Worm (Caenorhabditis elegans): Measurements from ENCODE around the gene fbxc-58.

The fbxc-58 gene

DNA sequence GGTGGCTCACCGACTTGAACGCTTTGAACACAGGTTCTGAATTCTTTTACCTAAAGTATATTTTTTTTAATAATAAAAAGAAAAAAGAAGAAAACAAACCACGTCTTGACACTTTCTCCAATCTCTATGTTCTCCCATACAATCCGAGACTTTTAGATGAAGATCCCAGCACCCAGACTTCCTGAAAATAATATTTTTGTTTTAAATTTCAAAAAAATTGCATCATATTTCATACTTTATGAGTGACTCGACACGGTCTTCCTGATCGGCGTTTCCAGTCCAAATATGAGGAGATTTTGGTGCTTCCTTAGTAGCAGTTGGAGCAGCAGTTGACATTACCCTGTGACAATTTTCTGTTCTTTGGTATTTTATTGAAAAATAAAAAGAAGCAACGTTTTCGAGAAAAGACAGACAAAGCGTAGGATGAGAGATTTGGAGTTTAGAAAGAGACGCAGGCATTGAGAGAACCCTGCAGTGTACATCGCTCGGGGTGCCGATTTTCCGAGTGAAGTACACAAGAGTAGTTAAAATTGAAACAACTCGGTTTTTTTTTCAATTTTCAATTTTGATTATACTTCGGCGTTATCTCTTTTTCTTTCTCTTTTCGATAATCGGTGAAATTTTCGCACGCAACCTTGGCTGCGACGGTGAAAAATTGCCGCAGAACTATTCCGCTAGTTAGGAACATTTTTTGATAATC, 35.6 kb upstream of the fbxc-58 start, which contains the start of the genes coa-4 and T20D3.14 (continued):
- no peak for TF ChIP-seq B0035.1 (tag; optimal IDR thresholded peaks at IDR 0.05)
- TF ChIP-seq efl-1 (GFP tag; optimal IDR thresholded peaks at IDR 0.05): no peak
- no peak for TF ChIP-seq F39B2.1 (GFP tag; IDR thresholded peaks at IDR 0.05)
- no peak for TF ChIP-seq athp-1 (tag; optimal IDR thresholded peaks at IDR 0.05)
- no peak for TF ChIP-seq nfyb-1 (GFP tag; IDR thresholded peaks at IDR 0.05)
- no peak for TF ChIP-seq nfya-2 (GFP tag; IDR thresholded peaks at IDR 0.05)
- TF ChIP-seq hmg-20 (GFP tag; IDR thresholded peaks at IDR 0.05): no peak
- no peak for TF ChIP-seq mes-4 (tag; optimal IDR thresholded peaks at IDR 0.05)
- no peak for TF ChIP-seq lir-1 (GFP tag; conservative IDR thresholded peaks at IDR 0.05)
- peak; percentile 71 for TF ChIP-seq nhr-80 (tag; optimal IDR thresholded peaks at IDR 0.05)
- TF ChIP-seq B0336.3 (GFP tag; IDR thresholded peaks at IDR 0.05): 0 out of 2 replicates have a peak, but pooled peaks have one; percentile 26
- TF ChIP-seq pha-4 (tag; optimal IDR thresholded peaks at IDR 0.05): peak; percentile 15
- TF ChIP-seq egl-44 (GFP tag; IDR thresholded peaks at IDR 0.05): 0 out of 2 replicates have a peak, but pooled peaks have one; percentile 21
- TF ChIP-seq F37B4.10 (GFP tag; IDR thresholded peaks at IDR 0.05): no peak
- TF ChIP-seq rpc-1 (optimal IDR thresholded peaks at IDR 0.05): no peak
- no peak for TF ChIP-seq rpc-1 (tag; optimal IDR thresholded peaks at IDR 0.05)
- no peak for TF ChIP-seq gei-17 (GFP tag; optimal IDR thresholded peaks at IDR 0.05)
- no peak for TF ChIP-seq F52B5.7 (tag; optimal IDR thresholded peaks at IDR 0.05)

- TF ChIP-seq lin-26 (GFP tag; IDR thresholded peaks at IDR 0.05) (no peak), him-1 (tag; optimal IDR thresholded peaks at IDR 0.05) (peak; percentile 45)
Measured at ce11 chrIV:9336538-9337090, 34.7 kb upstream of the fbxc-58 start, which contains the start of gene T20D3.5. T20D3.5 (plus strand) TSS chrIV:9337040.

DNA sequence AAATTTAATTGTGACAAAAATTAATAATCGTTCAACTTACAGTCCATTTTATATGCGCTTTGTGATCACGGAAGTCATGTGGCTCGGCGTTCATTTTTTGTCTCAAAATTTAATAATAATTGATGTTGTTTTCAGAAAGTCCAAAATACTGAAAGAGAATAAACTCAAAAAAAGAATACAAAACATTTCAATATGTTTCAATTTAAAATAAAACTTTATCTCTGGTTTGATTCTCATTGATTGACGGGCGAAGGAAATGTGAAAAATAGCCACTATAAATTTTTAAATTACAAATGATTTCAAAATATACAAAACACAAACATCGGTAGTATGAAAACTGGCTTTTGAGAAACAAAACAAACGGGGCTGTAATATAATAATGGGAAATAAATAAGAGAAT, 32.1 kb upstream of the fbxc-58 start, which contains the start of gene T20D3.6:
T20D3.6 (minus strand) TSS at position 101 of the 400 bp plus-strand sequence.
- TF ChIP-seq madf-3 (GFP tag; IDR thresholded peaks at IDR 0.05): no peak

DNA sequence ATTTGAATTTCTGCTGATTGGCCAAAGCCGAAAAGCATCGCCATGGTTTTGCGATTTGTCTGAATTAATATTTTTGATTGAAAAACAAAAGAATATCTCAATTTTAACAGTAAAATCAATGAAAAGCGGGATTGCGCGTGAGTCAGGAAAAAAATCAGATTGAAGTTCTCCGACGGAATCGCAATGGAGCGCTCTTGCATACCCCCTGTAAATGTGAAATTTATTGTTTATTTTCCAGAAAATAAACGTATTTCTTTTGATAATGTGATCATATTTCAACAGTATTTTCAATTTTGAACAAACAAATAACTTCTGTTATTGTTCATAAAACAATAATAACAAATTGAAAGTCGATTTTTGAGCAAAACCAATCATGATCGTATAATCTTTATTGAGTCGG, 29.7 kb upstream of the fbxc-58 start, which contains the start of gene vps-26:
vps-26 (minus strand) TSS at position 200 of the 400 bp plus-strand sequence.
- TF ChIP-seq lin-26 (GFP tag; IDR thresholded peaks at IDR 0.05) (no peak), F39B2.1 (GFP tag; IDR thresholded peaks at IDR 0.05) (no peak), cebp-1 (GFP tag; IDR thresholded peaks at IDR 0.05) (no peak), cebp-1 (tag; optimal IDR thresholded peaks at IDR 0.05) (peak; percentile 23), nhr-90 (tag; optimal IDR thresholded peaks at IDR 0.05) (no peak), lin-40 (tag; optimal IDR thresholded peaks at IDR 0.05) (no peak), repo-1 (tag; optimal IDR thresholded peaks at IDR 0.05) (no peak), snpc-3.4 (tag; optimal IDR thresholded peaks at IDR 0.05) (no peak), snpc-4 (GFP tag; optimal IDR thresholded peaks at IDR 0.05) (no peak), snpc-4 (tag; optimal IDR thresholded peaks at IDR 0.05) (peak in 1 of 4 experiments; percentile 6), dpl-1 (GFP tag; optimal IDR thresholded peaks at IDR 0.05) (no peak), lin-35 (GFP tag; optimal IDR thresholded peaks at IDR 0.05) (no peak), nhr-80 (tag; optimal IDR thresholded peaks at IDR 0.05) (no peak), sptf-2 (GFP tag; optimal IDR thresholded peaks at IDR 0.05) (no peak), mcd-1 (GFP tag; IDR thresholded peaks at IDR 0.05) (peak; percentile 84), efl-1 (GFP tag; optimal IDR thresholded peaks at IDR 0.05) (peak; percentile 22), F33H1.4 (GFP tag; IDR thresholded peaks at IDR 0.05) (no peak), egl-18 (GFP tag; IDR thresholded peaks at IDR 0.05) (no peak), dpff-1 (tag; optimal IDR thresholded peaks at IDR 0.05) (no peak), lin-54 (GFP tag; optimal IDR thresholded peaks at IDR 0.05) (no peak), lsl-1 (GFP tag; optimal IDR thresholded peaks at IDR 0.05) (no peak), ceh-40 (GFP tag; IDR thresholded peaks at IDR 0.05) (no peak), die-1 (tag; optimal IDR thresholded peaks at IDR 0.05) (no peak), fkh-3 (tag; optimal IDR thresholded peaks at IDR 0.05) (no peak), him-1 (tag; optimal IDR thresholded peaks at IDR 0.05) (peak; percentile 22), B0035.1 (tag; optimal IDR thresholded peaks at IDR 0.05) (no peak)

All from whole organism, young adult.